Worm (Caenorhabditis elegans) whole organism, L3 larva: ENCODE data around the gene K02E11.10.
A peak's percentile ranks its signal among the peaks of the same experiment; 100 is the strongest.

ENCODE experiments used
- R02D3.7 ChIP-seq: fragments of 150-350 bp; optimal IDR thresholded peaks from 2 replicates; lab custom pipeline; 2014; ENCODE audit warnings: missing biosample characterization, missing genetic modification characterization
- ZK546.5 ChIP-seq: sonication (generic microtip); optimal IDR thresholded peaks from 2 replicates; lab custom pipeline; 2017; ENCODE audit warnings: missing biosample characterization, missing genetic modification characterization
- ceh-16 ChIP-seq: sonication (generic microtip); optimal IDR thresholded peaks from 2 replicates; lab custom pipeline; 2017; ENCODE audit warnings: missing biosample characterization, missing genetic modification characterization
- ceh-28 ChIP-seq: fragments of 150-350 bp; optimal IDR thresholded peaks from 2 replicates; lab custom pipeline; 2014; ENCODE audit warnings: missing biosample characterization, missing genetic modification reagents, missing genetic modification characterization
- ceh-82 ChIP-seq: fragments of 150-350 bp; optimal IDR thresholded peaks from 2 replicates; lab custom pipeline; 2014; ENCODE audit warnings: missing biosample characterization, missing genetic modification characterization
- ceh-9 ChIP-seq: sonication (generic microtip); optimal IDR thresholded peaks from 2 replicates; lab custom pipeline; 2018; ENCODE audit warnings: missing biosample characterization, missing genetic modification characterization
- daf-12 ChIP-seq: fragments of 150-350 bp; optimal IDR thresholded peaks from 2 replicates; lab custom pipeline; 2014; ENCODE audit warnings: missing biosample characterization, missing genetic modification reagents, missing genetic modification characterization
- egl-27 ChIP-seq: sonication (generic microtip); optimal IDR thresholded peaks from 4 replicates; lab custom pipeline; 2017; ENCODE audit warnings: missing biosample characterization, missing genetic modification reagents, missing genetic modification characterization
- egl-5 ChIP-seq: fragments of 150-350 bp; optimal IDR thresholded peaks from 2 replicates; lab custom pipeline; 2017; ENCODE audit warnings: missing biosample characterization, missing genetic modification reagents, missing genetic modification characterization, inconsistent platforms
- elt-1 ChIP-seq: fragments of 150-350 bp; optimal IDR thresholded peaks from 2 replicates; lab custom pipeline; 2014; ENCODE audit warnings: missing biosample characterization, missing genetic modification characterization
- elt-2 ChIP-seq: sonication (generic microtip); optimal IDR thresholded peaks from 2 replicates; lab custom pipeline; 2016; ENCODE audit warnings: missing genetic modification reagents, mild to moderate bottlenecking, missing genetic modification characterization, missing compliant biosample characterization
- elt-3 ChIP-seq, 3 experiments: fragments of 150-350 bp in 1 of 3; sonication (generic microtip) in 2 of 3; optimal IDR thresholded peaks; 2 replicates in 2 of 3; 4 replicates in 1 of 3; lab custom pipeline; 2014 to 2017; ENCODE audit warnings: missing biosample characterization in 3 of 3, missing genetic modification characterization in 3 of 3
- eor-1 ChIP-seq, 2 experiments: fragments of 150-350 bp; optimal IDR thresholded peaks; 2 replicates each; lab custom pipeline; 2014 to 2018; ENCODE audit warnings: missing biosample characterization in 2 of 2, missing genetic modification characterization in 2 of 2
- fkh-10 ChIP-seq: sonication (generic microtip); optimal IDR thresholded peaks from 2 replicates; lab custom pipeline; 2017; ENCODE audit warnings: missing biosample characterization, missing genetic modification reagents, missing genetic modification characterization
- fos-1 ChIP-seq: fragments of 150-350 bp; optimal IDR thresholded peaks from 2 replicates; lab custom pipeline; 2014; ENCODE audit warnings: missing biosample characterization, missing genetic modification characterization
- hmg-11 ChIP-seq: sonication (generic microtip); optimal IDR thresholded peaks from 2 replicates; lab custom pipeline; 2016; ENCODE audit warnings: missing genetic modification characterization, missing compliant biosample characterization
- lsy-12 ChIP-seq: sonication (generic microtip); optimal IDR thresholded peaks from 2 replicates; lab custom pipeline; 2016; ENCODE audit warnings: mild to moderate bottlenecking, missing genetic modification characterization, missing compliant biosample characterization
- mdl-1 ChIP-seq: fragments of 150-350 bp; optimal IDR thresholded peaks from 2 replicates; lab custom pipeline; 2014; ENCODE audit warnings: missing biosample characterization, missing genetic modification characterization
- nfya-1 ChIP-seq: sonication (generic microtip); optimal IDR thresholded peaks from 2 replicates; lab custom pipeline; 2017; ENCODE audit warnings: missing genetic modification characterization, mild to moderate bottlenecking, missing compliant biosample characterization, antibody characterized with exemption, moderate library complexity; ENCODE audit not compliant: insufficient read depth
- nhr-11 ChIP-seq: fragments of 150-350 bp; optimal IDR thresholded peaks from 2 replicates; lab custom pipeline; 2014; ENCODE audit warnings: missing biosample characterization, missing genetic modification characterization
- nhr-23 ChIP-seq: fragments of 150-350 bp; optimal IDR thresholded peaks from 2 replicates; lab custom pipeline; 2014; ENCODE audit warnings: missing biosample characterization, missing genetic modification reagents, missing genetic modification characterization
- nhr-237 ChIP-seq: fragments of 150-350 bp; optimal IDR thresholded peaks from 2 replicates; lab custom pipeline; 2014; ENCODE audit warnings: missing biosample characterization, missing genetic modification characterization
- nhr-25 ChIP-seq: sonication (generic microtip); optimal IDR thresholded peaks from 2 replicates; lab custom pipeline; 2017; ENCODE audit warnings: missing biosample characterization, missing genetic modification characterization
- nhr-28 ChIP-seq: fragments of 150-350 bp; optimal IDR thresholded peaks from 2 replicates; lab custom pipeline; 2014; ENCODE audit warnings: missing biosample characterization, missing genetic modification characterization
- nhr-43 ChIP-seq: sonication (generic microtip); optimal IDR thresholded peaks from 2 replicates; lab custom pipeline; 2016; ENCODE audit warnings: mild to moderate bottlenecking, missing genetic modification characterization, missing compliant biosample characterization; ENCODE audit not compliant: poor library complexity, severe bottlenecking
- nhr-67 ChIP-seq: fragments of 150-350 bp; optimal IDR thresholded peaks from 2 replicates; lab custom pipeline; 2014; ENCODE audit warnings: missing biosample characterization, missing genetic modification characterization
- nhr-76 ChIP-seq: fragments of 150-350 bp; sonication (generic microtip); optimal IDR thresholded peaks from 5 replicates; lab custom pipeline; 2014; ENCODE audit warnings: missing biosample characterization, missing genetic modification characterization
- nhr-77 ChIP-seq: fragments of 150-350 bp; optimal IDR thresholded peaks from 2 replicates; lab custom pipeline; 2014; ENCODE audit warnings: missing biosample characterization, missing genetic modification characterization
- sea-2 ChIP-seq: fragments of 150-350 bp; sonication (generic microtip); optimal IDR thresholded peaks from 4 replicates; lab custom pipeline; 2014; ENCODE audit warnings: missing biosample characterization, missing genetic modification reagents, missing genetic modification characterization
- snpc-4 ChIP-seq: fragments of 150-350 bp; optimal IDR thresholded peaks from 2 replicates; lab custom pipeline; 2014; ENCODE audit warnings: missing biosample characterization, missing genetic modification characterization
- unc-39 ChIP-seq: sonication (generic microtip); optimal IDR thresholded peaks from 4 replicates; lab custom pipeline; 2017; ENCODE audit warnings: missing biosample characterization, missing genetic modification characterization
- unc-62 ChIP-seq: fragments of 150-350 bp; sonication (generic microtip); optimal IDR thresholded peaks from 4 replicates; lab custom pipeline; 2014; ENCODE audit warnings: missing biosample characterization, missing genetic modification reagents, missing genetic modification characterization

K02E11.10 gene

DNA sequence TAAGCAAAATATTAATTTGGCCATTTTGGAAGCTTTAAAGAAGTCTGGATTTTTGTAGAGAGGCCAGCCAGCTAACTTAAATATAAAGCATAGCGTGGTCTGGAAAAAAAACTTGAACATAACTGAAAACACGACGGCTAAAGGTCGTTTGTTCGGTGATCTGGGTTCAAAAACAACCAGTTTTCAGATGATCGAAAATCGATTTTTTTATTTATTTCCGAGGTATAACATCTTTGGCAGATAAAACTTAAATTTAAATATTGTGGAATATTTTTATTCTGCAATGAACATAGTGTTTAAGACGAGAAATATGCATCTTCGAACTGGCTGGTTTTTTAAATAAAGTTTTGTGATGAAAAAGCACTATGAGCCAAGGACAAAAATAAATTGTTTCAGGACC lies 27.7 kb upstream of the K02E11.10 start, which contains the start of gene F40G12.4:
TSS of gene F40G12.4 (minus strand) at position 101 of the 400 bp plus-strand sequence.
- no peak for TF ChIP-seq fos-1
- no peak for TF ChIP-seq nhr-11 (tag; lab: Kevin White, UChicago)
- TF ChIP-seq hmg-11: no peak
- TF ChIP-seq lsy-12 (tag; lab: Kevin White, UChicago): no peak
- no peak for TF ChIP-seq ZK546.5 (tag; lab: Kevin White, UChicago)
- no peak for TF ChIP-seq nhr-67 (tag; lab: Kevin White, UChicago)
- TF ChIP-seq unc-62: no peak
- TF ChIP-seq snpc-4 (tag; lab: Kevin White, UChicago): no peak
- TF ChIP-seq nhr-237 (tag; lab: Kevin White, UChicago): no peak
- TF ChIP-seq egl-5 (tag; lab: Kevin White, UChicago): no peak
- no peak for TF ChIP-seq sea-2 (GFP tag; lab: Kevin White, UChicago)
- TF ChIP-seq nhr-23 (tag; lab: Kevin White, UChicago): no peak

- no peak for TF ChIP-seq nhr-28 (tag; lab: Kevin White, UChicago)
- TF ChIP-seq snpc-4 (tag; lab: Kevin White, UChicago): peak; percentile 1
Observed at ce11 chrV:14267326-14267942, 26.5 kb upstream of the K02E11.10 start.

- no peak for TF ChIP-seq elt-1
- no peak for TF ChIP-seq ceh-82 (tag; lab: Kevin White, UChicago)
- TF ChIP-seq mdl-1 (tag; lab: Kevin White, UChicago): no peak
- TF ChIP-seq eor-1 (tag; optimal IDR thresholded peaks at IDR 0.05; lab: Kevin White, UChicago): no peak
- no peak for TF ChIP-seq egl-27
- no peak for TF ChIP-seq nhr-28 (tag; lab: Kevin White, UChicago)
- no peak for TF ChIP-seq nhr-77 (tag; lab: Kevin White, UChicago)
Observed at ce11 chrV:14260831-14261230, 19.9 kb upstream of the K02E11.10 start, which contains the start of gene F40G12.2. Gene F40G12.2, minus strand, starts transcription at chrV:14260931.

ce11 chrV:14256813-14257212 lies 15.9 kb upstream of the K02E11.10 start, which contains the start of gene sre-8:
Gene sre-8, plus strand, starts transcription at chrV:14257113.
- TF ChIP-seq fkh-10 (GFP tag; lab: Kevin White, UChicago) (no peak), nfya-1 (tag; lab: Kevin White, UChicago) (no peak), egl-5 (tag; lab: Kevin White, UChicago) (no peak), nhr-237 (tag; lab: Kevin White, UChicago) (no peak), ceh-82 (tag; lab: Kevin White, UChicago) (no peak)

- TF ChIP-seq elt-1 (no peak), nhr-25 (tag; lab: Kevin White, UChicago) (no peak), unc-39 (tag; lab: Kevin White, UChicago) (no peak)
Observed at ce11 chrV:14254221-14254620, 13.3 kb upstream of the K02E11.10 start, which contains the start of gene K02E11.7. Gene K02E11.7, minus strand, starts transcription at chrV:14254321.

- TF ChIP-seq unc-39 (tag; lab: Kevin White, UChicago): no peak
- no peak for TF ChIP-seq ceh-9 (tag; lab: Kevin White, UChicago)
- TF ChIP-seq nhr-43 (tag; lab: Kevin White, UChicago): no peak
- no peak for TF ChIP-seq daf-12 (tag; lab: Kevin White, UChicago)
- no peak for TF ChIP-seq elt-3 (tag; optimal IDR thresholded peaks at IDR 0.05; lab: Kevin White, UChicago)
- no peak for TF ChIP-seq mdl-1 (tag; lab: Kevin White, UChicago)
- TF ChIP-seq fkh-10 (GFP tag; lab: Kevin White, UChicago): no peak
- TF ChIP-seq ceh-28 (tag; lab: Kevin White, UChicago): no peak
- TF ChIP-seq ceh-16 (tag; lab: Kevin White, UChicago): no peak
- no peak for TF ChIP-seq R02D3.7 (tag; lab: Kevin White, UChicago)
- no peak for TF ChIP-seq nhr-76
- TF ChIP-seq nhr-237 (tag; lab: Kevin White, UChicago): no peak
- no peak for TF ChIP-seq nhr-25 (tag; lab: Kevin White, UChicago)
- TF ChIP-seq elt-2 (tag; lab: Kevin White, UChicago): no peak
- TF ChIP-seq, all 47 proteins: peak for 0
Observed at ce11 chrV:14252025-14252424, 11.1 kb upstream of the K02E11.10 start, which contains the start of gene K02E11.5. Gene K02E11.5, plus strand, starts transcription at chrV:14252325.
